Fruit fly (Drosophila melanogaster) S2 (cell line): ENCODE results near the gene rho.

Source experiments
- CG8478 ChIP-seq: fragments of >200 bp; optimal IDR thresholded peaks from 2 replicates; lab custom pipeline; 2018
- CTCF ChIP-seq, 2 experiments: fragments of >200 bp; optimal IDR thresholded peaks; 2 replicates each; lab custom pipeline; 2018

DNA sequence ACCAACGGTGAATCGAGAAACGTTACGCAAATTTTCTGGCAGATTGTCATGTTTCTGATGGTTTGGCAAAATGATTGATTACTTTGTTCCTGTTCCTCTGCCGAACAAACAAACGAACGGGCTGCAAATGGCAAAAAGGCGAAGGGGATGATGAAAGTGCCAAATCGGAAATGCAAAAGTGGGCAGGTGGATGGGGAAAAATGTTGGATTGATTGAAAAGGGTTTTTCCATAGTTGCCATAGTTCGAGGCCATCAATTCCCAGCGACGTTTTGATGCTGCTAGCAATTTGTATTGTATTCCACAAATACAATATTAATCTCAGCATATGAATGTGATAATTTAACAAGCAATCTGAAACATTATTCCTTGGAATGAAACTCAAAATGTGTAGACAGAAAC, 47.7 kb upstream of the rho start, which contains the start of gene FucTD:
- TF ChIP-seq CTCF (optimal IDR thresholded peaks at IDR 0.05; lab: Kevin White, UChicago) (no peak), CG8478 (lab: Kevin White, UChicago) (no peak)
